Fruit fly (Drosophila melanogaster) whole organism, pupa: ENCODE measurements around the gene CG42268.

Source experiments
- CG10348 ChIP-seq: fragments of 200-800 bp; sonication (Bioruptor generic); IDR thresholded peaks from 2 replicates; pipeline ENCODE4 v1.3.6; 2022; ENCODE audit warnings: missing biosample characterization, missing genetic modification characterization
- CG12605 ChIP-seq: fragments of 200-800 bp; sonication (Bioruptor generic); IDR thresholded peaks from 2 replicates; pipeline ENCODE4 v1.3.6; 2022; ENCODE audit warnings: missing biosample characterization, missing genetic modification characterization
- CG13204 ChIP-seq: fragments of 200-800 bp; sonication (Bioruptor generic); optimal IDR thresholded peaks from 2 replicates; lab custom pipeline; 2018; ENCODE audit warnings: missing biosample characterization, mild to moderate bottlenecking, missing genetic modification characterization, moderate library complexity
- CG14655 ChIP-seq: fragments of 200-800 bp; sonication (Bioruptor generic); optimal IDR thresholded peaks from 3 replicates; lab custom pipeline; 2017; ENCODE audit warnings: mild to moderate bottlenecking, missing biosample characterization, missing genetic modification reagents, missing genetic modification characterization
- CG15710 ChIP-seq: fragments of 200-800 bp; sonication (Bioruptor generic); optimal IDR thresholded peaks from 2 replicates; lab custom pipeline; 2018; ENCODE audit warnings: missing biosample characterization, mild to moderate bottlenecking, missing genetic modification characterization, moderate library complexity
- CG17806 ChIP-seq: fragments of 200-800 bp; sonication (Bioruptor generic); optimal IDR thresholded peaks from 2 replicates; lab custom pipeline; 2018; ENCODE audit warnings: missing biosample characterization, mild to moderate bottlenecking, missing genetic modification characterization, moderate library complexity
- CG32121 ChIP-seq: fragments of 200-800 bp; sonication (Bioruptor generic); IDR thresholded peaks from 2 replicates; pipeline ENCODE4 v1.3.6; 2022; ENCODE audit warnings: missing biosample characterization, missing genetic modification characterization
- CG34367 ChIP-seq: fragments of 200-800 bp; sonication (Bioruptor generic); optimal IDR thresholded peaks from 2 replicates; lab custom pipeline; 2018; ENCODE audit warnings: missing biosample characterization, mild to moderate bottlenecking, missing genetic modification characterization
- CG4496 ChIP-seq: fragments of 200-800 bp; sonication (Bioruptor generic); IDR thresholded peaks from 3 replicates; pipeline ENCODE4 v1.3.6; 2022; ENCODE audit warnings: missing biosample characterization, missing genetic modification characterization
- CG8159 ChIP-seq: fragments of 200-800 bp; sonication (Bioruptor generic); optimal IDR thresholded peaks from 3 replicates; lab custom pipeline; 2018; ENCODE audit warnings: missing biosample characterization, mild to moderate bottlenecking, missing genetic modification characterization, moderate library complexity
- CG8301 ChIP-seq: fragments of 200-800 bp; sonication (Bioruptor generic); optimal IDR thresholded peaks from 2 replicates; lab custom pipeline; 2018; ENCODE audit warnings: missing biosample characterization, mild to moderate bottlenecking, missing genetic modification characterization
- CG9948 ChIP-seq: fragments of 200-800 bp; sonication (Bioruptor generic); optimal IDR thresholded peaks from 2 replicates; lab custom pipeline; 2018; ENCODE audit warnings: missing biosample characterization, mild to moderate bottlenecking, missing genetic modification characterization, moderate library complexity
- D1 ChIP-seq: fragments of 200-800 bp; sonication (Bioruptor generic); optimal IDR thresholded peaks from 2 replicates; lab custom pipeline; 2018; ENCODE audit warnings: missing biosample characterization, mild to moderate bottlenecking, missing genetic modification characterization, moderate library complexity
- EcR ChIP-seq: fragments of 200-800 bp; sonication (Bioruptor generic); optimal IDR thresholded peaks from 3 replicates; lab custom pipeline; 2019; ENCODE audit warnings: missing biosample characterization, missing genetic modification characterization, mild to moderate bottlenecking, moderate library complexity, missing genetic modification reagents
- Ets98B ChIP-seq: fragments of 200-800 bp; sonication (Bioruptor generic); IDR thresholded peaks from 2 replicates; pipeline ENCODE4 v1.3.6; 2022; ENCODE audit warnings: missing biosample characterization, missing genetic modification characterization
- Pif1A ChIP-seq: fragments of 200-800 bp; sonication (Bioruptor generic); optimal IDR thresholded peaks from 3 replicates; lab custom pipeline; 2016; ENCODE audit warnings: missing biosample characterization, missing genetic modification characterization
- Pif1B ChIP-seq: fragments of 200-800 bp; sonication (Bioruptor generic); optimal IDR thresholded peaks from 3 replicates; lab custom pipeline; 2016; ENCODE audit warnings: missing biosample characterization, missing genetic modification characterization
- Snoo ChIP-seq: fragments of 200-800 bp; sonication (Bioruptor generic); optimal IDR thresholded peaks from 3 replicates; lab custom pipeline; 2017; ENCODE audit warnings: missing biosample characterization, mild to moderate bottlenecking, missing genetic modification characterization, inconsistent platforms
- fd96Ca ChIP-seq: fragments of 200-800 bp; sonication (Bioruptor generic); IDR thresholded peaks from 3 replicates; pipeline ENCODE4 v1.3.6; 2022; ENCODE audit warnings: missing biosample characterization, missing genetic modification characterization
- gl ChIP-seq: fragments of 200-800 bp; sonication (Bioruptor generic); optimal IDR thresholded peaks from 2 replicates; lab custom pipeline; 2018; ENCODE audit warnings: missing biosample characterization, mild to moderate bottlenecking, missing genetic modification characterization
- rn ChIP-seq: fragments of 200-800 bp; sonication (Bioruptor generic); IDR thresholded peaks from 2 replicates; pipeline ENCODE4 v1.3.6; 2022; ENCODE audit warnings: missing biosample characterization, missing genetic modification characterization

The CG42268 gene

dm6 chr3L:9717839-9718238 lies 42.4 kb downstream of the CG42268 start:
- TF ChIP-seq CG8159 (tag; lab: Kevin White, UChicago) (no peak), D1 (tag; lab: Kevin White, UChicago) (no peak), Ets98B (no peak), rn (no peak), EcR (GFP tag; lab: Kevin White, UChicago) (no peak), CG4496 (no peak), CG17806 (no peak)

dm6 chr3L:9717101-9717500 lies 43.1 kb downstream of the CG42268 start:
- TF ChIP-seq fd96Ca (GFP tag; lab: Robert Waterston, UW) (no peak), Ets98B (no peak), CG13204 (GFP tag; lab: Kevin White, UChicago) (no peak), Pif1A (GFP tag; lab: Kevin White, UChicago) (no peak), CG14655 (no peak), CG9948 (tag; lab: Kevin White, UChicago) (no peak), CG12605 (GFP tag; lab: Robert Waterston, UW) (no peak), D1 (tag; lab: Kevin White, UChicago) (no peak), CG4496 (no peak), gl (no peak), CG32121 (GFP tag; lab: Robert Waterston, UW) (no peak), CG15710 (tag; lab: Kevin White, UChicago) (no peak), EcR (GFP tag; lab: Kevin White, UChicago) (no peak)

dm6 chr3L:9716595-9716994 lies 43.6 kb downstream of the CG42268 start:
- TF ChIP-seq EcR (GFP tag; lab: Kevin White, UChicago) (peak; percentile 88), CG8159 (tag; lab: Kevin White, UChicago) (no peak)

dm6 chr3L:9714537-9715144 lies 45.6 kb downstream of the CG42268 start:
- TF ChIP-seq fd96Ca (GFP tag; lab: Robert Waterston, UW) (no peak), CG10348 (GFP tag; lab: Robert Waterston, UW) (no peak), EcR (GFP tag; lab: Kevin White, UChicago) (peak; percentile 3), CG4496 (0 out of 3 replicates have a peak, but pooled peaks have one; percentile 23), Ets98B (0 out of 2 replicates have a peak, but pooled peaks have one; percentile 2)

dm6 chr3L:9713828-9714536 lies 46.2 kb downstream of the CG42268 start, which contains the start of gene vsg:
TSS of gene vsg (plus strand) at chr3L:9714324.
- TF ChIP-seq CG8159 (tag; lab: Kevin White, UChicago) (peak; percentile 84), D1 (tag; lab: Kevin White, UChicago) (no peak), CG4496 (peak; percentile 43; the same call in 1 of the 3 replicates), CG10348 (GFP tag; lab: Robert Waterston, UW) (peak; percentile 21; the same call in 1 of the 2 replicates), CG9948 (tag; lab: Kevin White, UChicago) (peak; percentile 78), CG14655 (no peak), CG12605 (GFP tag; lab: Robert Waterston, UW) (0 out of 2 replicates have a peak, but pooled peaks have one; percentile 43), CG15710 (tag; lab: Kevin White, UChicago) (peak; percentile 83), CG13204 (GFP tag; lab: Kevin White, UChicago) (no peak), Snoo (peak; percentile 67), CG8301 (tag; lab: Kevin White, UChicago) (peak; percentile 63), gl (no peak), fd96Ca (GFP tag; lab: Robert Waterston, UW) (peak; percentile 32; the same call in 1 of the 3 replicates), Pif1A (GFP tag; lab: Kevin White, UChicago) (no peak), CG34367 (peak; percentile 60), Pif1B (GFP tag; lab: Kevin White, UChicago) (no peak), CG17806 (peak; percentile 62), rn (no peak), Ets98B (peak; percentile 2; the same call in 1 of the 2 replicates), EcR (GFP tag; lab: Kevin White, UChicago) (no peak), CG32121 (GFP tag; lab: Robert Waterston, UW) (peak; percentile 54; the same call in 1 of the 2 replicates)

dm6 chr3L:9713383-9713827 lies 46.8 kb downstream of the CG42268 start, which contains the start of gene SH3PX1:
TSS of gene SH3PX1 (minus strand) at chr3L:9713827.
- no peak for TF ChIP-seq Pif1B (GFP tag; lab: Kevin White, UChicago)
- TF ChIP-seq rn, result no peak
- 0 out of 3 replicates have a peak, but pooled peaks have one; percentile 34 for TF ChIP-seq fd96Ca (GFP tag; lab: Robert Waterston, UW)
- peak; percentile 4 for TF ChIP-seq EcR (GFP tag; lab: Kevin White, UChicago)
